Fruit fly (Drosophila melanogaster) whole organism, wandering third instar larva: ENCODE data around the gene Ifrd1.

ENCODE experiments used
- Dfd ChIP-seq: fragments of >200 bp; optimal IDR thresholded peaks from 2 replicates; lab custom pipeline; 2017; ENCODE audit warnings: missing biosample characterization, missing genetic modification characterization
- Jra ChIP-seq: sonication (Bioruptor generic); optimal IDR thresholded peaks from 2 replicates; lab custom pipeline; 2016; ENCODE audit warnings: missing biosample characterization, missing genetic modification characterization
- Myc ChIP-seq: fragments of >200 bp; optimal IDR thresholded peaks from 2 replicates; lab custom pipeline; 2017
- fru ChIP-seq: fragments of 200-800 bp; sonication (Bioruptor generic); optimal IDR thresholded peaks from 3 replicates; lab custom pipeline; 2016; ENCODE audit warnings: missing biosample characterization, mild to moderate bottlenecking, missing genetic modification characterization
- jim ChIP-seq: fragments of 175-275, 200-325 bp; sonication (Bioruptor generic); optimal IDR thresholded peaks from 2 replicates; lab custom pipeline; 2016; ENCODE audit warnings: missing biosample characterization, mild to moderate bottlenecking, missing genetic modification characterization
- usp ChIP-seq: fragments of >200 bp; optimal IDR thresholded peaks from 2 replicates; lab custom pipeline; 2017; ENCODE audit warnings: missing biosample characterization, missing genetic modification characterization

dm6 chr2L:2847112-2847682, 27.1 kb downstream of the Ifrd1 start, which contains the start of the genes CG3117 and CG2983:
- TF ChIP-seq Dfd: no peak
- TF ChIP-seq jim (GFP tag; lab: Kevin White, UChicago): no peak
- TF ChIP-seq Myc: no peak
- no peak for TF ChIP-seq Jra (GFP tag; lab: Kevin White, UChicago)
- no peak for TF ChIP-seq usp (GFP tag; lab: Kevin White, UChicago)
- no peak for TF ChIP-seq fru (GFP tag; lab: Kevin White, UChicago)
